Fruit fly (Drosophila melanogaster): ENCODE results near the gene chm.

DNA sequence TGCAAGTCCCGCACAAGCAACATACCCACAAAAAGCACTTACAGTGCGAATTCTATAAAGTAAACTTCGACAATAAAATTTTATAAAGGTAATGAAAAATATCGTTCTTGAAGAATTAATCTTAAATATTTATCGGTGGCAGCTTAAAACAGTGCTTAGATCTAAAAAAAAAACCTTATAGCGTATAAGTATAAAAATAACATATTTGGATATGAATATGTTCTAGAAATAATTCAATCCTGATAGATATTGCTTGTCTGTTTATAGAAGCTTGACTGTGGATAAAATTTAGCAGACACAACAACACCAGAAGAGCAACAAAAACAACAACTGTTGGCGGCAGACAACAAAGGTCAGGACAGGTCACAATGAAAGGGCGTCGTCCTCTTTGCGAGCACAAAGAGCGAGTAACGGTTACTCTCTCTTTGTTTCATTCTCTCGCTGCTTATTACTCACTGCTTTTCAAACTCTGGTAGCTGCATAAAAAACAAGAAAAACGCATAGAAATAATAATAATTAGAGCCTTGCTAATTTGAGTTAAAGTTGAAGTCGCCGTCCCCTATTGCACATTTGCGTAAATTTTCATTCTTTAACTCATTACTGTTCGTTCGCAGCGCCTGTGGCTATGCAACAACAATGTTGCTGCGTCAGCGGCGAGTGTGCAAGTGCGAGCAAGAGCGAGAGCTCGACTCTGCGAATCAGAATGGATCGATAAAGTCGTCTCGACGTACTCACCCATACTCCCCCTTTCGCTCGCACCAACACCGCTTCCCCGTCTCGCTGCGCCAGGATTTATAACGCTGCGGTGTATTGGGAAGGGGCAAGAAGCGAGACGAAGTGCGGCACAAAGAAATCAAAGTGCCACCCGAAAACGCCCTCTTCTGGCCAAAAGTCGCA is 7.4 kb downstream of the chm start:
- TF ChIP-seq usp (GFP tag; optimal IDR thresholded peaks at IDR 0.05) (no peak), zen (tag; optimal IDR thresholded peaks at IDR 0.05) (no peak), nom (GFP tag; optimal IDR thresholded peaks at IDR 0.05) (peak; percentile 16), Opbp (GFP tag; IDR thresholded peaks at IDR 0.05; ENCODE audit: partially characterized antibody) (0 out of 3 replicates have a peak, but pooled peaks have one; percentile 38), CG6791 (GFP tag; IDR thresholded peaks at IDR 0.05; ENCODE audit: partially characterized antibody) (peak; percentile 70; the same call in 2 of the 3 replicates), CG5180 (GFP tag; optimal IDR thresholded peaks at IDR 0.05) (no peak), Gsc (GFP tag; IDR thresholded peaks at IDR 0.05) (no peak), YL-1 (GFP tag; optimal IDR thresholded peaks at IDR 0.05) (no peak), dysf (GFP tag; IDR thresholded peaks at IDR 0.05) (0 out of 3 replicates have a peak, but pooled peaks have one; percentile 27), insv (GFP tag; optimal IDR thresholded peaks at IDR 0.05) (no peak), Nf-YA (GFP tag; IDR thresholded peaks at IDR 0.05) (no peak)

Measured in whole organism, embryonic.